Fruit fly (Drosophila melanogaster): ENCODE results near the gene CG5455.

The CG5455 gene

DNA sequence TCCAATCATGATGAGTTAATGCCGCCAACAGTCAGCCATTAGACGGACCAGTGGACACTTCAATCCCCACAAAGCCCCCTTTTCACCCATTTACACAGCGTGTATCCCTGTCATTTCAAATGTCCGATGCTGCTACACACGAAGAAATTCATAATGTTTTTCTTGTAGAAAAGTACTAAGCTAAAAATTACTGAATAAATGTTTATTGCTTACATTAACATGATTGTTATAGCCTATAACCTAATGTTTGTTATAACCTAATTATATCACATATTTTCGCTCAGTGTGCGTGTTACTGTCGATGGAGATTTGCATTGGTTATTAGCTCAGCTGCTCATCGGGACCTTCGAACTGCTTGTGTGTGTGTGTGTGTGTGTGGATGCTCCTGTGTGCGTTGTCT, 24.8 kb upstream of the CG5455 start (continued):
- TF ChIP-seq Doc3 (GFP tag; IDR thresholded peaks at IDR 0.05; ENCODE audit: partially characterized antibody): no peak
- TF ChIP-seq jumu (GFP tag; optimal IDR thresholded peaks at IDR 0.05): peak; percentile 5
- TF ChIP-seq grn (GFP tag; optimal IDR thresholded peaks at IDR 0.05): no peak
- no peak for TF ChIP-seq corto (GFP tag; optimal IDR thresholded peaks at IDR 0.05)
- TF ChIP-seq CG17328 (GFP tag; IDR thresholded peaks at IDR 0.05): peak; percentile 35; the same call in 1 of the 2 replicates
- TF ChIP-seq CG13894 (tag; optimal IDR thresholded peaks at IDR 0.05): no peak
- TF ChIP-seq NK7.1 (GFP tag; optimal IDR thresholded peaks at IDR 0.05): no peak
- TF ChIP-seq CG3281 (GFP tag; optimal IDR thresholded peaks at IDR 0.05): no peak
- TF ChIP-seq CG17829 (tag; optimal IDR thresholded peaks at IDR 0.05): no peak
- peak; percentile 12 for TF ChIP-seq Hr3 (GFP tag; optimal IDR thresholded peaks at IDR 0.05)
- TF ChIP-seq Bteb2 (GFP tag; optimal IDR thresholded peaks at IDR 0.05): no peak
- TF ChIP-seq tll (GFP tag; optimal IDR thresholded peaks at IDR 0.05): no peak
- peak; percentile 57; the same call in 1 of the 2 replicates for TF ChIP-seq ap (GFP tag; IDR thresholded peaks at IDR 0.05)
- TF ChIP-seq CG17612 (GFP tag; IDR thresholded peaks at IDR 0.05): no peak
- peak; percentile 34 for TF ChIP-seq CG8924 (tag; optimal IDR thresholded peaks at IDR 0.05)
- peak; percentile 31; the same call in 1 of the 2 replicates for TF ChIP-seq Awh (GFP tag; IDR thresholded peaks at IDR 0.05)
- peak; percentile 50 for TF ChIP-seq ind (GFP tag; optimal IDR thresholded peaks at IDR 0.05)
- TF ChIP-seq ranshi (GFP tag; IDR thresholded peaks at IDR 0.05): peak; percentile 43; the same call in 1 of the 2 replicates
- TF ChIP-seq pho (GFP tag; optimal IDR thresholded peaks at IDR 0.05): no peak
- TF ChIP-seq CG30403 (GFP tag; optimal IDR thresholded peaks at IDR 0.05): peak; percentile 61
- peak; percentile 48 for TF ChIP-seq pum (GFP tag; optimal IDR thresholded peaks at IDR 0.05)
- TF ChIP-seq tio (GFP tag; optimal IDR thresholded peaks at IDR 0.05): no peak
- TF ChIP-seq CG12942 (GFP tag; optimal IDR thresholded peaks at IDR 0.05): peak; percentile 7
- 0 out of 2 replicates have a peak, but pooled peaks have one; percentile 11 for TF ChIP-seq E2f1 (GFP tag; IDR thresholded peaks at IDR 0.05)
- TF ChIP-seq Blimp-1 (GFP tag; optimal IDR thresholded peaks at IDR 0.05): peak; percentile 47
- no peak for TF ChIP-seq hkb (optimal IDR thresholded peaks at IDR 0.05)
- TF ChIP-seq hkb (GFP tag; IDR thresholded peaks at IDR 0.05): peak; percentile 62
- TF ChIP-seq lov (optimal IDR thresholded peaks at IDR 0.05): no peak
- TF ChIP-seq lov (GFP tag; IDR thresholded peaks at IDR 0.05): no peak
- no peak for TF ChIP-seq jigr1 (GFP tag; IDR thresholded peaks at IDR 0.05)
- peak; percentile 41 for TF ChIP-seq trh (GFP tag; optimal IDR thresholded peaks at IDR 0.05)
- TF ChIP-seq CG2875 (GFP tag; optimal IDR thresholded peaks at IDR 0.05): no peak
- no peak for TF ChIP-seq CG7372 (GFP tag; IDR thresholded peaks at IDR 0.05)
- no peak for TF ChIP-seq CG4854 (GFP tag; optimal IDR thresholded peaks at IDR 0.05)
- TF ChIP-seq CG9609 (GFP tag; optimal IDR thresholded peaks at IDR 0.05): peak; percentile 28
- peak; percentile 71 for TF ChIP-seq Med (GFP tag)
- TF ChIP-seq nmo (GFP tag; optimal IDR thresholded peaks at IDR 0.05): peak; percentile 35
- peak; percentile 57 for TF ChIP-seq tx (GFP tag; optimal IDR thresholded peaks at IDR 0.05)
- peak; percentile 12; the same call in 1 of the 3 replicates for TF ChIP-seq Aef1 (GFP tag; IDR thresholded peaks at IDR 0.05)
- 0 out of 3 replicates have a peak, but pooled peaks have one; percentile 40 for TF ChIP-seq dysf (GFP tag; IDR thresholded peaks at IDR 0.05)
- TF ChIP-seq CG10565 (GFP tag; optimal IDR thresholded peaks at IDR 0.05): no peak
- peak; percentile 52 for TF ChIP-seq ara (GFP tag; IDR thresholded peaks at IDR 0.05)
- TF ChIP-seq CG14014 (GFP tag; IDR thresholded peaks at IDR 0.05): peak; percentile 43; the same call in 1 of the 2 replicates
- TF ChIP-seq Mrtf (GFP tag; IDR thresholded peaks at IDR 0.05): 0 out of 3 replicates have a peak, but pooled peaks have one; percentile 34
- peak; percentile 34; the same call in 1 of the 2 replicates for TF ChIP-seq sob (GFP tag; IDR thresholded peaks at IDR 0.05)
- TF ChIP-seq CG18599 (GFP tag; optimal IDR thresholded peaks at IDR 0.05): peak; percentile 39
- peak; percentile 44 for TF ChIP-seq CG7839 (tag; optimal IDR thresholded peaks at IDR 0.05)
- TF ChIP-seq Atf6 (GFP tag; IDR thresholded peaks at IDR 0.05): peak; percentile 48; the same call in 1 of the 2 replicates
